Worm (Caenorhabditis elegans) whole organism, mixed stage, embryonic: Measurements from ENCODE around the gene Y105C5A.1285.

Source experiments
- M03D4.4 ChIP-seq: sonication (generic microtip); optimal IDR thresholded peaks from 2 replicates; lab custom pipeline; 2017; ENCODE audit warnings: mild to moderate bottlenecking, missing genetic modification characterization, missing compliant biosample characterization
- bed-3 ChIP-seq: fragments of 200-800 bp; sonication (Bioruptor generic); optimal IDR thresholded peaks from 3 replicates; lab custom pipeline; 2018; ENCODE audit warnings: mild to moderate bottlenecking, missing genetic modification characterization, moderate library complexity, missing compliant biosample characterization
- ceh-43 ChIP-seq: fragments of 200-800 bp; sonication (Bioruptor generic); optimal IDR thresholded peaks from 2 replicates; lab custom pipeline; 2018; ENCODE audit warnings: mild to moderate bottlenecking, missing genetic modification characterization, moderate library complexity, missing compliant biosample characterization
- ceh-83 ChIP-seq: fragments of 200-800 bp; sonication (Bioruptor generic); optimal IDR thresholded peaks from 2 replicates; lab custom pipeline; 2018; ENCODE audit warnings: mild to moderate bottlenecking, missing genetic modification characterization, missing compliant biosample characterization
- ces-1 ChIP-seq: fragments of 150-350 bp; optimal IDR thresholded peaks from 2 replicates; lab custom pipeline; 2014; ENCODE audit warnings: missing biosample characterization, missing genetic modification reagents, missing genetic modification characterization
- cnd-1 ChIP-seq: fragments of 200-800 bp; sonication (Bioruptor generic); optimal IDR thresholded peaks from 2 replicates; lab custom pipeline; 2018; ENCODE audit warnings: mild to moderate bottlenecking, missing genetic modification characterization, missing compliant biosample characterization
- drap-1 ChIP-seq: fragments of 200-800 bp; sonication (Bioruptor generic); optimal IDR thresholded peaks from 3 replicates; lab custom pipeline; 2018; ENCODE audit warnings: mild to moderate bottlenecking, missing genetic modification characterization, missing compliant biosample characterization
- elt-1 ChIP-seq: sonication (generic microtip); optimal IDR thresholded peaks from 2 replicates; lab custom pipeline; 2017; ENCODE audit warnings: missing genetic modification characterization, mild to moderate bottlenecking, missing compliant biosample characterization, antibody characterized with exemption, moderate library complexity, borderline replicate concordance; ENCODE audit not compliant: insufficient read depth
- elt-3 ChIP-seq: fragments of 150-350 bp; optimal IDR thresholded peaks from 2 replicates; lab custom pipeline; 2014; ENCODE audit warnings: missing biosample characterization, missing genetic modification characterization
- flh-1 ChIP-seq: fragments of 200-800 bp; sonication (Bioruptor generic); optimal IDR thresholded peaks from 2 replicates; lab custom pipeline; 2018; ENCODE audit warnings: mild to moderate bottlenecking, missing genetic modification characterization, moderate library complexity, missing compliant biosample characterization
- ham-2 ChIP-seq: fragments of 200-800 bp; sonication (Bioruptor generic); optimal IDR thresholded peaks from 2 replicates; lab custom pipeline; 2018; ENCODE audit warnings: mild to moderate bottlenecking, missing genetic modification characterization, missing compliant biosample characterization
- hlh-1 ChIP-seq: fragments of 150-350 bp; optimal IDR thresholded peaks from 2 replicates; lab custom pipeline; 2014; ENCODE audit warnings: missing biosample characterization, missing genetic modification reagents, missing genetic modification characterization
- mab-5 ChIP-seq: fragments of 150-350 bp; optimal IDR thresholded peaks from 2 replicates; lab custom pipeline; 2014; ENCODE audit warnings: missing biosample characterization, missing genetic modification characterization
- mep-1 ChIP-seq: fragments of 150-350 bp; optimal IDR thresholded peaks from 2 replicates; lab custom pipeline; 2017; ENCODE audit warnings: missing biosample characterization, missing genetic modification reagents, missing genetic modification characterization, inconsistent platforms
- nhr-12 ChIP-seq: fragments of 150-350 bp; optimal IDR thresholded peaks from 2 replicates; lab custom pipeline; 2014; ENCODE audit warnings: missing biosample characterization, missing genetic modification characterization
- nhr-28 ChIP-seq: fragments of 150-350 bp; optimal IDR thresholded peaks from 2 replicates; lab custom pipeline; 2014; ENCODE audit warnings: missing biosample characterization, missing genetic modification characterization
- nhr-76 ChIP-seq: sonication (generic microtip); optimal IDR thresholded peaks from 2 replicates; lab custom pipeline; 2017; ENCODE audit warnings: missing biosample characterization, missing genetic modification characterization
- snpc-4 ChIP-seq: fragments of 150-350 bp; optimal IDR thresholded peaks from 2 replicates; lab custom pipeline; 2014; ENCODE audit warnings: missing biosample characterization, missing genetic modification characterization
- sptf-1 ChIP-seq: sonication (generic microtip); optimal IDR thresholded peaks from 2 replicates; lab custom pipeline; 2017; ENCODE audit warnings: mild to moderate bottlenecking, missing genetic modification characterization, moderate library complexity, missing compliant biosample characterization
- tbx-8 ChIP-seq: fragments of 200-800 bp; sonication (Bioruptor generic); optimal IDR thresholded peaks from 2 replicates; lab custom pipeline; 2018; ENCODE audit warnings: mild to moderate bottlenecking, missing genetic modification characterization, moderate library complexity, missing compliant biosample characterization
- unc-39 ChIP-seq: fragments of 150-350 bp; optimal IDR thresholded peaks from 2 replicates; lab custom pipeline; 2014; ENCODE audit warnings: missing biosample characterization, missing genetic modification characterization
- unc-62 ChIP-seq: fragments of 150-350 bp; optimal IDR thresholded peaks from 2 replicates; lab custom pipeline; 2014; ENCODE audit warnings: missing biosample characterization, missing genetic modification reagents, missing genetic modification characterization
- ztf-11 ChIP-seq: fragments of 150-350 bp; optimal IDR thresholded peaks from 2 replicates; lab custom pipeline; 2014; ENCODE audit warnings: missing biosample characterization, missing genetic modification characterization

The Y105C5A.1285 gene

DNA sequence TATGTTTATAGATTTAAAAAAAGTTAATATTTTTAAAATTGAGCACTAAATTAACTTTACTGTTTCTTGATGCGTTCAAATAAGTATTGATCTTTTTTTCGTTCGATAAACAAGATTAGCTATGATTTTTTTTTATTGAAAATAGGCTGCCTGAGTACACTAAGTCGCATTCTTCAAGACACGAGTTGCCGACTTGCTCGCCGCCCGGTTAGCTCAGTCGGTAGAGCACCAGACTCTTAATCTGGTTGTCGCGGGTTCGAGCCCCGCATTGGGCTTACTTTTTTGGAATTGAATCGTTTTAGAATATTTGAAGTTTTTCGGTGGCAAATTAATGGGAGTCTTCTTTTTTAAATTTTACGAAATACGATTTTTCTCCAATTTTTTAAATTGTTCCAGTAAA lies 41.0 kb downstream of the Y105C5A.1285 start:
- no peak for TF ChIP-seq elt-3 (tag; lab: Kevin White, UChicago)
- TF ChIP-seq tbx-8 (GFP tag; lab: Kevin White, UChicago) = no peak
- no peak for TF ChIP-seq ham-2
- TF ChIP-seq ceh-43 (GFP tag; lab: Kevin White, UChicago) = no peak
- no peak for TF ChIP-seq hlh-1 (tag; lab: Kevin White, UChicago)
- TF ChIP-seq bed-3 = no peak
- no peak for TF ChIP-seq unc-39 (tag; lab: Kevin White, UChicago)
- TF ChIP-seq ztf-11 (tag; lab: Kevin White, UChicago) = no peak
- TF ChIP-seq ceh-83 (GFP tag; lab: Kevin White, UChicago) = no peak
- TF ChIP-seq mep-1 = no peak
- TF ChIP-seq snpc-4 = no peak
- no peak for TF ChIP-seq mab-5 (tag; lab: Kevin White, UChicago)
- TF ChIP-seq drap-1 = no peak

DNA sequence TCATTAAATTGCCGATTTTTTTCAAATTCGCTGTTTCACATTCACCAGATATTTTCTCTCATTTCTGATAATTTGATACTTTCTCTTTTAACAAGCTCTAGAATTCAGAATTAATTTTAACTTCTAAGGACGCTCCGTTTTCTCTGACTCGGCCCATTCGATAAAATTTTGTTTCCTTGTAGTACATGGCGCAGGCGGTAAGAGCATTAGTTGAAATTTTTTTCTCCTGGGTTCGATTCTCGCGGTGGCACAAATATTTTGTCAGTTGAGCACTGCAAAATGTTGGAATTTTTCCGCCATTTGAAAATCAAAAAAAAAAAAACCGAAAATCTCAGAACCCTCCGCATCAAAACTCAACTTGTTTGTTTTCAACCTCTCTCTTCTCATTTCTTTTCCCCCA lies 41.8 kb downstream of the Y105C5A.1285 start:
- no peak for TF ChIP-seq cnd-1
- TF ChIP-seq ces-1 (GFP tag; lab: Kevin White, UChicago) = no peak
- TF ChIP-seq unc-39 (tag; lab: Kevin White, UChicago) = no peak
- TF ChIP-seq ztf-11 (tag; lab: Kevin White, UChicago) = no peak
- TF ChIP-seq hlh-1 (tag; lab: Kevin White, UChicago) = no peak
- no peak for TF ChIP-seq sptf-1 (tag; lab: Kevin White, UChicago)
- no peak for TF ChIP-seq elt-1
- TF ChIP-seq unc-62 (GFP tag; lab: Kevin White, UChicago) = no peak
- no peak for TF ChIP-seq M03D4.4 (tag; lab: Kevin White, UChicago)
- TF ChIP-seq flh-1 (GFP tag; lab: Kevin White, UChicago) = no peak
- TF ChIP-seq nhr-12 (tag; lab: Kevin White, UChicago) = no peak
- no peak for TF ChIP-seq mep-1
- TF ChIP-seq nhr-28 (tag; lab: Kevin White, UChicago) = no peak
- no peak for TF ChIP-seq nhr-76 (tag; lab: Kevin White, UChicago)
